Worm (Caenorhabditis elegans): ENCODE measurements around the gene bath-37.

The bath-37 gene

ce11 chrIV:12121076-12121475 lies 52.4 kb downstream of the bath-37 start, which contains the start of the genes ddb-1 and M18.6:
TSS of gene ddb-1 (minus strand) at chrIV:12121165.
TSS of gene M18.6 (plus strand) at chrIV:12121310.
- TF ChIP-seq lsy-2 (tag; optimal IDR thresholded peaks at IDR 0.05), result peak; percentile 43
- TF ChIP-seq snpc-4 (tag; optimal IDR thresholded peaks at IDR 0.05), result no peak
- TF ChIP-seq ham-2 (GFP tag; optimal IDR thresholded peaks at IDR 0.05), result peak; percentile 18
- no peak for TF ChIP-seq tbx-8 (GFP tag; optimal IDR thresholded peaks at IDR 0.05)
- peak; percentile 24 for TF ChIP-seq ces-1 (GFP tag; optimal IDR thresholded peaks at IDR 0.05)
- peak; percentile 40 for TF ChIP-seq mep-1 (tag; optimal IDR thresholded peaks at IDR 0.05)
- peak; percentile 44 for TF ChIP-seq pha-4 (tag; optimal IDR thresholded peaks at IDR 0.05)

- TF ChIP-seq unc-120 (tag; optimal IDR thresholded peaks at IDR 0.05; ENCODE audit: poor library complexity, severe bottlenecking), result peak; percentile 57
- TF ChIP-seq ces-1 (GFP tag; optimal IDR thresholded peaks at IDR 0.05), result peak; percentile 53
- peak; percentile 43 for TF ChIP-seq mep-1 (tag; optimal IDR thresholded peaks at IDR 0.05)
- no peak for TF ChIP-seq mls-2 (tag; optimal IDR thresholded peaks at IDR 0.05)
- no peak for TF ChIP-seq nhr-28 (tag; optimal IDR thresholded peaks at IDR 0.05)
- peak; percentile 49 for TF ChIP-seq ceh-39 (tag; optimal IDR thresholded peaks at IDR 0.05)
- no peak for TF ChIP-seq nhr-76 (tag; optimal IDR thresholded peaks at IDR 0.05)
- TF ChIP-seq pha-4 (tag; optimal IDR thresholded peaks at IDR 0.05), result no peak
- no peak for TF ChIP-seq ceh-83 (GFP tag; optimal IDR thresholded peaks at IDR 0.05)
Measured at ce11 chrIV:12122874-12123664, 54.4 kb downstream of the bath-37 start, which contains the start of gene aly-3. TSS of gene aly-3 (plus strand) at chrIV:12123282.

Measured in whole organism, mixed stage, embryonic.